Worm (Caenorhabditis elegans) whole organism, late embryonic: Measurements from ENCODE around the gene glit-1.

ENCODE experiments used
- C08G9.2 ChIP-seq: sonication (generic microtip); optimal IDR thresholded peaks from 2 replicates; lab custom pipeline; 2016; ENCODE audit warnings: mild to moderate bottlenecking, missing genetic modification characterization, moderate library complexity, missing compliant biosample characterization
- F13H6.1 ChIP-seq: sonication (generic microtip); optimal IDR thresholded peaks from 2 replicates; lab custom pipeline; 2016; ENCODE audit warnings: missing genetic modification characterization, missing compliant biosample characterization
- T23F11.4 ChIP-seq: fragments of 200-800 bp; sonication (Bioruptor generic); optimal IDR thresholded peaks from 2 replicates; lab custom pipeline; 2018; ENCODE audit warnings: mild to moderate bottlenecking, missing genetic modification characterization, missing compliant biosample characterization
- ahr-1 ChIP-seq: sonication (generic microtip); optimal IDR thresholded peaks from 2 replicates; lab custom pipeline; 2016; ENCODE audit warnings: missing genetic modification characterization, missing compliant biosample characterization
- ceh-18 ChIP-seq: sonication (generic microtip); optimal IDR thresholded peaks from 2 replicates; lab custom pipeline; 2016; ENCODE audit warnings: missing genetic modification characterization, missing compliant biosample characterization
- ceh-22 ChIP-seq: sonication (generic microtip); optimal IDR thresholded peaks from 2 replicates; lab custom pipeline; 2017; ENCODE audit warnings: missing biosample characterization, missing genetic modification characterization
- ceh-24 ChIP-seq: sonication (generic microtip); optimal IDR thresholded peaks from 2 replicates; lab custom pipeline; 2016; ENCODE audit warnings: mild to moderate bottlenecking, missing genetic modification characterization, missing compliant biosample characterization
- ceh-30 ChIP-seq: fragments of 150-350 bp; optimal IDR thresholded peaks from 2 replicates; lab custom pipeline; 2014; ENCODE audit warnings: missing biosample characterization, missing genetic modification characterization
- ceh-31 ChIP-seq: sonication (generic microtip); optimal IDR thresholded peaks from 2 replicates; lab custom pipeline; 2016; ENCODE audit warnings: missing genetic modification characterization, missing compliant biosample characterization
- ceh-34 ChIP-seq: sonication (generic microtip); optimal IDR thresholded peaks from 2 replicates; lab custom pipeline; 2016; ENCODE audit warnings: mild to moderate bottlenecking, missing genetic modification characterization, missing compliant biosample characterization
- ceh-45 ChIP-seq: fragments of 200-800 bp; sonication (Bioruptor generic); IDR thresholded peaks from 2 replicates; pipeline ENCODE4 v1.3.6; 2022; ENCODE audit warnings: missing genetic modification reagents, missing genetic modification characterization, missing compliant biosample characterization
- elt-2 ChIP-seq: sonication (generic microtip); optimal IDR thresholded peaks from 2 replicates; lab custom pipeline; 2016; ENCODE audit warnings: missing genetic modification reagents, missing genetic modification characterization, missing compliant biosample characterization
- elt-4 ChIP-seq: sonication (generic microtip); optimal IDR thresholded peaks from 2 replicates; lab custom pipeline; 2016; ENCODE audit warnings: missing genetic modification characterization, missing compliant biosample characterization
- fax-1 ChIP-seq: sonication (generic microtip); optimal IDR thresholded peaks from 2 replicates; lab custom pipeline; 2016; ENCODE audit warnings: missing genotype, missing genetic modification characterization, missing compliant biosample characterization
- fkh-10 ChIP-seq: fragments of 150-350 bp; optimal IDR thresholded peaks from 2 replicates; lab custom pipeline; 2014; ENCODE audit warnings: missing biosample characterization, missing genetic modification reagents, missing genetic modification characterization
- gmeb-2 ChIP-seq: sonication (generic microtip); optimal IDR thresholded peaks from 2 replicates; lab custom pipeline; 2016; ENCODE audit warnings: missing genetic modification characterization, inconsistent platforms, missing compliant biosample characterization
- hlh-15 ChIP-seq: sonication (generic microtip); optimal IDR thresholded peaks from 2 replicates; lab custom pipeline; 2016; ENCODE audit warnings: missing genetic modification characterization, missing compliant biosample characterization
- hlh-30 ChIP-seq: sonication (generic microtip); optimal IDR thresholded peaks from 2 replicates; lab custom pipeline; 2017; ENCODE audit warnings: antibody characterized with exemption, missing genetic modification characterization, missing compliant biosample characterization; ENCODE audit not compliant: insufficient read depth
- lim-6 ChIP-seq: sonication (generic microtip); optimal IDR thresholded peaks from 2 replicates; lab custom pipeline; 2016; ENCODE audit warnings: missing genetic modification characterization, missing compliant biosample characterization
- lin-11 ChIP-seq: fragments of 200-800 bp; sonication (Bioruptor generic); optimal IDR thresholded peaks from 2 replicates; lab custom pipeline; 2018; ENCODE audit warnings: mild to moderate bottlenecking, missing genetic modification characterization, missing compliant biosample characterization
- madf-2 ChIP-seq: sonication (generic microtip); optimal IDR thresholded peaks from 2 replicates; lab custom pipeline; 2017; ENCODE audit warnings: missing genetic modification characterization, missing compliant biosample characterization
- mec-3 ChIP-seq: sonication (generic microtip); optimal IDR thresholded peaks from 2 replicates; lab custom pipeline; 2016; ENCODE audit warnings: borderline replicate concordance, missing genetic modification characterization, missing compliant biosample characterization
- nfya-1 ChIP-seq: sonication (generic microtip); optimal IDR thresholded peaks from 2 replicates; lab custom pipeline; 2017; ENCODE audit warnings: missing genetic modification characterization, mild to moderate bottlenecking, missing compliant biosample characterization, antibody characterized with exemption, moderate library complexity
- nhr-11 ChIP-seq: fragments of 150-350 bp; optimal IDR thresholded peaks from 2 replicates; lab custom pipeline; 2014; ENCODE audit warnings: missing biosample characterization, missing genetic modification characterization
- odd-2 ChIP-seq: sonication (generic microtip); optimal IDR thresholded peaks from 2 replicates; lab custom pipeline; 2017; ENCODE audit warnings: antibody characterized with exemption, mild to moderate bottlenecking, missing genetic modification characterization, missing compliant biosample characterization
- pag-3 ChIP-seq: sonication (generic microtip); optimal IDR thresholded peaks from 2 replicates; lab custom pipeline; 2016; ENCODE audit warnings: missing compliant biosample characterization, missing genetic modification characterization, borderline replicate concordance
- pat-9 ChIP-seq: fragments of 200-800 bp; sonication (Bioruptor generic); optimal IDR thresholded peaks from 2 replicates; lab custom pipeline; 2018; ENCODE audit warnings: mild to moderate bottlenecking, missing genetic modification characterization, moderate library complexity, missing compliant biosample characterization
- pros-1 ChIP-seq: fragments of 150-350 bp; optimal IDR thresholded peaks from 2 replicates; lab custom pipeline; 2014; ENCODE audit warnings: missing biosample characterization, missing genetic modification reagents, missing genetic modification characterization
- ref-2 ChIP-seq: sonication (generic microtip); optimal IDR thresholded peaks from 2 replicates; lab custom pipeline; 2016; ENCODE audit warnings: missing genetic modification characterization, missing compliant biosample characterization
- rnt-1 ChIP-seq: sonication (generic microtip); optimal IDR thresholded peaks from 2 replicates; lab custom pipeline; 2016; ENCODE audit warnings: missing genetic modification characterization, missing compliant biosample characterization
- sdc-2 ChIP-seq: sonication (generic microtip); optimal IDR thresholded peaks from 2 replicates; lab custom pipeline; 2016; ENCODE audit warnings: missing genotype, missing genetic modification characterization, missing compliant biosample characterization
- sox-2 ChIP-seq: fragments of 200-800 bp; sonication (Bioruptor generic); IDR thresholded peaks from 2 replicates; pipeline ENCODE4 v1.3.6; 2022; ENCODE audit warnings: missing genetic modification reagents, missing genetic modification characterization, missing compliant biosample characterization
- tbx-2 ChIP-seq: sonication (generic microtip); optimal IDR thresholded peaks from 2 replicates; lab custom pipeline; 2016; ENCODE audit warnings: missing genetic modification characterization, missing compliant biosample characterization
- tbx-7 ChIP-seq: sonication (generic microtip); optimal IDR thresholded peaks from 2 replicates; lab custom pipeline; 2016; ENCODE audit warnings: missing genotype, missing genetic modification characterization, missing compliant biosample characterization
- ttx-3 ChIP-seq: sonication (generic microtip); optimal IDR thresholded peaks from 2 replicates; lab custom pipeline; 2016; ENCODE audit warnings: missing genetic modification reagents, missing genetic modification characterization, missing compliant biosample characterization
- unc-42 ChIP-seq: sonication (generic microtip); optimal IDR thresholded peaks from 2 replicates; lab custom pipeline; 2016; ENCODE audit warnings: missing genotype, missing genetic modification characterization, missing compliant biosample characterization
- unc-86 ChIP-seq: sonication (generic microtip); optimal IDR thresholded peaks from 2 replicates; lab custom pipeline; 2016; ENCODE audit warnings: missing genetic modification characterization, missing compliant biosample characterization
- zip-5 ChIP-seq: sonication (generic microtip); optimal IDR thresholded peaks from 2 replicates; lab custom pipeline; 2016; ENCODE audit warnings: missing genetic modification characterization, missing compliant biosample characterization
- ztf-16 ChIP-seq: sonication (generic microtip); optimal IDR thresholded peaks from 2 replicates; lab custom pipeline; 2017; ENCODE audit warnings: missing genetic modification characterization, missing compliant biosample characterization

glit-1 gene

DNA sequence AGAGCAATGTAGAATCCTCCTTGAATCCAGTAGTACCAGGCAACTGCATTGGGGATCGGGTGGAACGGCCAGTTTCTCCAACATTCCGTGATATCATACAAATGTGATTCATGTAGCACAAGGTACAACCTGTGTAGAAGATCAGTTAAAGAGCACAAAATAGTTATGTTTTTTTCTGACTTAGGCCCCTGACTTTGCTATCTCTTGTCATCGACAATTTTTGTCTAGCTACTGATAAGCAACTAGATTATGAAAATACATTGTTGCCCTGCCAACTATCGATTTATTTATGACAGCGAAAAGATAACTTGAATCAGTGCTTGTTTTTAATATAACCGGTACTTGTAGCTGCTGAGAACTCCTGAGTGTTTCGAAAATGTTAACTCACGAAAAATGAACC lies 13.8 kb upstream of the glit-1 start:
- peak; percentile 83 for TF ChIP-seq elt-2 (tag; lab: Kevin White, UChicago)
- TF ChIP-seq tbx-2 (tag; lab: Kevin White, UChicago), result no peak

DNA sequence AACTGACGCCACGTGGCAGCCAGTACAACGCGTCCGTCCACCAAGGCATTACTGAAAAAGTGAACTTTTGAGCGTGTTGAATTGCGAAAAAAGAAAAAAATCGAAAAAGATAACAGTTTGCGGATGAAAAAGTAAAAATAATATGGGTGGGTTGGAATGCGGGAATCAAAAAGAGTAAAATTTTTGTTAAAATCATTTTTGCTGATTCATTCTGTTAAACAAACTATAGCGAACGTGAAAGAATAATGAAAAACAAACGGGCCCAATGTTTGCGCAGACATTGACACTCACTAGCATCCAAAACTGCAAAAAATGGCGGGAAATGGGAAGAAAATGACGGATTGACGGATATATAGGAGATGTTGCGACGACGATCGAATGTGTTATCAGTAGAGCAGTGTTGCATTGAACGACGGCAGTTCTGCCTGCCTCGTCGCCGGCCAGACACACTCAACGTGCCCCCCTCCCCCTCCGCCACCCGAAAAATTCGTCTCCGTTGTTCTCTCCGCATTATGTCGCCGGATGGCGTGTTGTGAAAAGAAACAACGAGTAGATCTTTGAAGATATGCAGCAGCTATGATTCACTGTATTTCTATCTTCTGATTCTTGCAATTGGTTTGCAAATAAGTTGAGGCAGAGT lies 12.5 kb upstream of the glit-1 start, which contains the start of gene hyl-2:
Gene hyl-2 (minus strand): TSS at position 51 of the 640 bp plus-strand sequence.
- TF ChIP-seq ceh-18 (tag; lab: Kevin White, UChicago) (peak; percentile 14), nfya-1 (tag; lab: Kevin White, UChicago) (peak; percentile 18), unc-42 (tag; lab: Kevin White, UChicago) (peak; percentile 33), T23F11.4 (GFP tag; lab: Kevin White, UChicago) (no peak), pag-3 (tag; lab: Kevin White, UChicago) (no peak), ztf-16 (tag; lab: Kevin White, UChicago) (no peak), ceh-31 (tag; lab: Kevin White, UChicago) (peak; percentile 35)
- TF ChIP-seq, all 69 proteins: peak for 4

DNA sequence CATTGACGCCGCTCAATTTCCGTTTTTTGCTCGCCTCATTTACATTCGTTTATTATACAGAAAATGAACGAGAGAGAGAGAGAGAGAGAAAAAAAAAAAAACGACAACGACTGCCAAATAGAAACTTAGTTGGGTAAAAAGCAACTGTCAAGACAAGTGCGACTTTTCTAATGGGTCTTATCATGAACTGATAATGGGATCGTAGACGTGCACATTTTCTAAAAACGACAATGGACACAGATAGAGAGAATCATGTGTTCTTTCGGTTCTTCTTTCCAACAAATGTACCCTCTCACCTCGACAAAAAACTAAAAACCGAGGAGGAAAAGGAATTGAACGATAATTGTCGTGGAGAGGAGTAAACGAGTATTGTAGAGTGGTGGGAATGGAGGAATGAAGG lies 12.0 kb upstream of the glit-1 start:
- TF ChIP-seq elt-2 (tag; lab: Kevin White, UChicago) (peak; percentile 37), fax-1 (tag; lab: Kevin White, UChicago) (no peak)

- TF ChIP-seq hlh-30 (no peak), elt-4 (tag; lab: Kevin White, UChicago) (no peak), ztf-16 (tag; lab: Kevin White, UChicago) (no peak), pros-1 (tag; lab: Kevin White, UChicago) (no peak), rnt-1 (tag; lab: Kevin White, UChicago) (no peak), ceh-18 (tag; lab: Kevin White, UChicago) (no peak), ceh-30 (no peak), sdc-2 (tag; lab: Kevin White, UChicago) (no peak), hlh-15 (no peak), zip-5 (tag; lab: Kevin White, UChicago) (no peak), tbx-2 (tag; lab: Kevin White, UChicago) (no peak), unc-86 (tag; lab: Kevin White, UChicago) (no peak), sox-2 (GFP tag; lab: Robert Waterston, UW) (no peak)
These were observed 7.2 kb upstream of the glit-1 start, which contains the start of gene aqp-8 for ce11 chrX:4704877-4705276. Gene aqp-8, minus strand, starts transcription at chrX:4704977.

- TF ChIP-seq F13H6.1 (tag; lab: Kevin White, UChicago) (no peak), gmeb-2 (tag; lab: Kevin White, UChicago) (no peak), tbx-7 (no peak), pag-3 (tag; lab: Kevin White, UChicago) (no peak), sdc-2 (tag; lab: Kevin White, UChicago) (no peak), hlh-15 (no peak), lin-11 (no peak), nfya-1 (tag; lab: Kevin White, UChicago) (no peak), ahr-1 (tag; lab: Kevin White, UChicago) (no peak), sox-2 (GFP tag; lab: Robert Waterston, UW) (no peak), elt-4 (tag; lab: Kevin White, UChicago) (no peak), elt-2 (tag; lab: Kevin White, UChicago) (no peak), ceh-45 (no peak)
These were observed 6.4 kb upstream of the glit-1 start for ce11 chrX:4705666-4706065.

ce11 chrX:4706755-4707226 lies 5.3 kb upstream of the glit-1 start, which contains the start of gene dhhc-10:
Gene dhhc-10, plus strand, starts transcription at chrX:4707176.
- TF ChIP-seq pros-1 (tag; lab: Kevin White, UChicago) (no peak), ceh-31 (tag; lab: Kevin White, UChicago) (peak; percentile 0), ceh-24 (tag; lab: Kevin White, UChicago) (no peak), madf-2 (tag; lab: Kevin White, UChicago) (no peak), mec-3 (tag; lab: Kevin White, UChicago) (no peak), ceh-34 (tag; lab: Kevin White, UChicago) (no peak), hlh-30 (no peak), fkh-10 (no peak), pat-9 (no peak), ttx-3 (no peak), pag-3 (tag; lab: Kevin White, UChicago) (no peak), ceh-18 (tag; lab: Kevin White, UChicago) (no peak), ztf-16 (tag; lab: Kevin White, UChicago) (no peak), odd-2 (tag; lab: Kevin White, UChicago) (no peak), sox-2 (GFP tag; lab: Robert Waterston, UW) (no peak), lim-6 (tag; lab: Kevin White, UChicago) (no peak), ceh-22 (tag; lab: Kevin White, UChicago) (no peak), C08G9.2 (tag; lab: Kevin White, UChicago) (no peak), ref-2 (tag; lab: Kevin White, UChicago) (no peak), unc-42 (tag; lab: Kevin White, UChicago) (peak; percentile 84), nhr-11 (no peak)
